Worm (Caenorhabditis elegans): ENCODE data around the gene srlf-23.
"Not testable (repeated sequence)": the region's sequence is repeated elsewhere in the genome, so short reads cannot be mapped to it uniquely, and the experiment has no call there.

The srlf-23 gene

ce11 chrV:893437-894018 lies at the start of gene srlf-23, which contains the start of gene srlf-20:
srlf-23 (minus strand) TSS chrV:893537.
srlf-20 (plus strand) TSS chrV:893968.
- TF ChIP-seq dao-5 (tag; optimal IDR thresholded peaks at IDR 0.05) (no peak), him-1 (tag; optimal IDR thresholded peaks at IDR 0.05) (no peak), W03F9.2 (tag; optimal IDR thresholded peaks at IDR 0.05) (no peak)

- TF ChIP-seq W03F9.2 (tag; optimal IDR thresholded peaks at IDR 0.05) (no peak), him-1 (tag; optimal IDR thresholded peaks at IDR 0.05) (no peak), dao-5 (tag; optimal IDR thresholded peaks at IDR 0.05) (no peak)
Observed at ce11 chrV:942556-942955, 49.2 kb upstream of the srlf-23 start.

- TF ChIP-seq him-1 (tag; optimal IDR thresholded peaks at IDR 0.05) (no peak), W03F9.2 (tag; optimal IDR thresholded peaks at IDR 0.05) (no peak), dao-5 (tag; optimal IDR thresholded peaks at IDR 0.05) (no peak)
Observed at ce11 chrV:939341-939740, 46.0 kb upstream of the srlf-23 start.

ce11 chrV:917488-917887 lies 24.2 kb upstream of the srlf-23 start, which contains the start of gene H24K24.2:
H24K24.2 (plus strand) TSS chrV:917788.
- no peak for TF ChIP-seq W03F9.2 (tag; optimal IDR thresholded peaks at IDR 0.05)
- TF ChIP-seq dao-5 (tag; optimal IDR thresholded peaks at IDR 0.05) = no peak
- TF ChIP-seq him-1 (tag; optimal IDR thresholded peaks at IDR 0.05) = no peak

- TF ChIP-seq him-1 (tag; optimal IDR thresholded peaks at IDR 0.05) = no peak
- no peak for TF ChIP-seq W03F9.2 (tag; optimal IDR thresholded peaks at IDR 0.05)
- TF ChIP-seq dao-5 (tag; optimal IDR thresholded peaks at IDR 0.05) = no peak
Observed at ce11 chrV:915716-916115, 22.4 kb upstream of the srlf-23 start.

- no peak for TF ChIP-seq W03F9.2 (tag; optimal IDR thresholded peaks at IDR 0.05)
- TF ChIP-seq dao-5 (tag; optimal IDR thresholded peaks at IDR 0.05) = no peak
- no peak for TF ChIP-seq him-1 (tag; optimal IDR thresholded peaks at IDR 0.05)
Observed at ce11 chrV:911474-911873, 18.1 kb upstream of the srlf-23 start, which contains the start of gene adh-5. adh-5 (plus strand) TSS chrV:911774.

- TF ChIP-seq dao-5 (tag; optimal IDR thresholded peaks at IDR 0.05) (no peak), him-1 (tag; optimal IDR thresholded peaks at IDR 0.05) (no peak)
Observed at ce11 chrV:910588-910987, 17.3 kb upstream of the srlf-23 start.

ce11 chrV:908681-909080 lies 15.3 kb upstream of the srlf-23 start:
- no peak for TF ChIP-seq W03F9.2 (tag; optimal IDR thresholded peaks at IDR 0.05)

ce11 chrV:904232-904983 lies 11.1 kb upstream of the srlf-23 start, which contains the start of gene trm-2A:
trm-2A (plus strand) TSS chrV:904963.
- TF ChIP-seq W03F9.2 (tag; optimal IDR thresholded peaks at IDR 0.05) (peak; percentile 22), him-1 (tag; optimal IDR thresholded peaks at IDR 0.05) (no peak)

ce11 chrV:903460-903859 lies 10.1 kb upstream of the srlf-23 start, which contains the start of gene fmo-5:
fmo-5 (minus strand) TSS chrV:903665.
- TF ChIP-seq dao-5 (tag; optimal IDR thresholded peaks at IDR 0.05) (no peak), W03F9.2 (tag; optimal IDR thresholded peaks at IDR 0.05) (no peak), him-1 (tag; optimal IDR thresholded peaks at IDR 0.05) (no peak)

- TF ChIP-seq W03F9.2 (tag; optimal IDR thresholded peaks at IDR 0.05) (no peak), dao-5 (tag; optimal IDR thresholded peaks at IDR 0.05) (no peak), him-1 (tag; optimal IDR thresholded peaks at IDR 0.05) (no peak)
Observed at ce11 chrV:899087-899486, 5.8 kb upstream of the srlf-23 start, which contains the start of gene nas-32. nas-32 (minus strand) TSS chrV:899187.

- not testable (repeated sequence) for TF ChIP-seq him-1, dao-5, W03F9.2 (tag; optimal IDR thresholded peaks at IDR 0.05)
Observed at ce11 chrV:890835-891234, 2.5 kb downstream of the srlf-23 start, which contains the start of gene srlf-22. srlf-22 (plus strand) TSS chrV:891135.

ce11 chrV:890423-890822 lies 2.9 kb downstream of the srlf-23 start, which contains the start of gene srlf-21:
srlf-21 (minus strand) TSS chrV:890523.
- TF ChIP-seq him-1 (tag; optimal IDR thresholded peaks at IDR 0.05) = no peak
- no peak for TF ChIP-seq W03F9.2 (tag; optimal IDR thresholded peaks at IDR 0.05)
- TF ChIP-seq dao-5 (tag; optimal IDR thresholded peaks at IDR 0.05) = no peak

- TF ChIP-seq him-1 (tag; optimal IDR thresholded peaks at IDR 0.05) (no peak), dao-5 (tag; optimal IDR thresholded peaks at IDR 0.05) (no peak), W03F9.2 (tag; optimal IDR thresholded peaks at IDR 0.05) (no peak)
Observed at ce11 chrV:889216-889615, 4.1 kb downstream of the srlf-23 start, which contains the start of gene T02B11.6. T02B11.6 (minus strand) TSS chrV:889316.

Data from whole organism, L4/young adult.